Worm (Caenorhabditis elegans): ENCODE data around the gene del-5.

ce11 chrX:10981374-10981773 is 26.6 kb downstream of the del-5 start:
- TF ChIP-seq tbx-2 (tag; optimal IDR thresholded peaks at IDR 0.05) (no peak), ceh-22 (tag; optimal IDR thresholded peaks at IDR 0.05) (no peak), madf-2 (tag; optimal IDR thresholded peaks at IDR 0.05) (no peak)

Data from whole organism, late embryonic.